Worm (Caenorhabditis elegans) whole organism, young adult: ENCODE measurements around the gene pqn-92.
A peak's percentile ranks its signal among the peaks of the same experiment; 100 is the strongest.

ENCODE experiments used
- B0035.1 ChIP-seq: sonication (generic microtip); optimal IDR thresholded peaks from 2 replicates; lab custom pipeline; 2016; ENCODE audit warnings: missing genetic modification characterization, mild to moderate bottlenecking, missing compliant biosample characterization, missing genotype, missing genetic modification reagents
- B0336.3 ChIP-seq: fragments of 200-800 bp; sonication (Bioruptor generic); IDR thresholded peaks from 2 replicates; pipeline ENCODE4 v1.3.6; 2022; ENCODE audit warnings: missing genetic modification characterization, missing compliant biosample characterization
- F39B2.1 ChIP-seq: fragments of 200-800 bp; sonication (Bioruptor generic); IDR thresholded peaks from 2 replicates; pipeline ENCODE4 v1.3.6; 2022; ENCODE audit warnings: missing genetic modification reagents, missing genetic modification characterization, missing compliant biosample characterization
- Y79H2A.3 ChIP-seq: fragments of 200-800 bp; sonication (Bioruptor generic); conservative IDR thresholded peaks from 2 replicates; pipeline ENCODE4 v1.3.6; 2022; ENCODE audit warnings: missing genetic modification reagents, missing genetic modification characterization, missing compliant biosample characterization
- aptf-2 ChIP-seq: fragments of 200-800 bp; sonication (Bioruptor generic); conservative IDR thresholded peaks from 2 replicates; pipeline ENCODE4 v1.3.6; 2022; ENCODE audit warnings: missing genetic modification reagents, missing genetic modification characterization, missing compliant biosample characterization
- atf-7 ChIP-seq: sonication (generic microtip); optimal IDR thresholded peaks from 2 replicates; lab custom pipeline; 2017; ENCODE audit warnings: mild to moderate bottlenecking, missing genetic modification characterization, missing compliant biosample characterization
- attf-5 ChIP-seq: fragments of 200-800 bp; sonication (Bioruptor generic); optimal IDR thresholded peaks from 2 replicates; lab custom pipeline; 2018; ENCODE audit warnings: mild to moderate bottlenecking, missing genetic modification characterization, missing compliant biosample characterization
- ccch-3 ChIP-seq: fragments of 200-800 bp; sonication (Bioruptor generic); optimal IDR thresholded peaks from 2 replicates; lab custom pipeline; 2018; ENCODE audit warnings: mild to moderate bottlenecking, missing genetic modification characterization, missing compliant biosample characterization
- cebp-1 ChIP-seq, 2 experiments: fragments of 200-800 bp in 1 of 2; sonication (Bioruptor generic) in 1 of 2; sonication (generic microtip) in 1 of 2; IDR thresholded peaks in 1 of 2; optimal IDR thresholded peaks in 1 of 2; 2 replicates each; pipeline versions ENCODE4 v1.3.6 to Lab custom; 2017 to 2022; ENCODE audit warnings: missing compliant biosample characterization in 2 of 2, missing genetic modification characterization in 2 of 2, mild to moderate bottlenecking in 1 of 2, missing genetic modification reagents in 1 of 2, moderate library complexity in 1 of 2
- ceh-40 ChIP-seq: fragments of 200-800 bp; sonication (Bioruptor generic); IDR thresholded peaks from 2 replicates; pipeline ENCODE4 v1.3.6; 2022; ENCODE audit warnings: missing genetic modification characterization, missing compliant biosample characterization
- ceh-79 ChIP-seq: sonication (generic microtip); optimal IDR thresholded peaks from 2 replicates; lab custom pipeline; 2017; ENCODE audit warnings: mild to moderate bottlenecking, missing genetic modification characterization, missing compliant biosample characterization
- dox-1 ChIP-seq: fragments of 200-800 bp; sonication (Bioruptor generic); IDR thresholded peaks from 2 replicates; pipeline ENCODE4 v1.3.6; 2022; ENCODE audit warnings: missing genetic modification reagents, missing genetic modification characterization, missing compliant biosample characterization
- ets-4 ChIP-seq: fragments of 200-800 bp; sonication (Bioruptor generic); optimal IDR thresholded peaks from 2 replicates; lab custom pipeline; 2018; ENCODE audit warnings: mild to moderate bottlenecking, missing genetic modification characterization, missing compliant biosample characterization
- him-1 ChIP-seq: sonication (generic microtip); optimal IDR thresholded peaks from 2 replicates; lab custom pipeline; 2016; ENCODE audit warnings: missing genotype, missing genetic modification reagents, missing genetic modification characterization, missing compliant biosample characterization
- hlh-26 ChIP-seq: fragments of 200-800 bp; sonication (Bioruptor generic); conservative IDR thresholded peaks from 2 replicates; pipeline ENCODE4 v1.3.6; 2022; ENCODE audit warnings: missing genetic modification reagents, missing genetic modification characterization, missing compliant biosample characterization
- hmg-1.2 ChIP-seq: fragments of 200-800 bp; sonication (Bioruptor generic); IDR thresholded peaks from 2 replicates; pipeline ENCODE4 v1.3.6; 2022; ENCODE audit warnings: missing genetic modification reagents, missing genetic modification characterization, missing compliant biosample characterization
- let-607 ChIP-seq, 2 experiments: fragments of 200-800 bp in 1 of 2; sonication (Bioruptor generic) in 1 of 2; sonication (generic microtip) in 1 of 2; optimal IDR thresholded peaks; 2 replicates each; lab custom pipeline; 2016 to 2018; ENCODE audit warnings: mild to moderate bottlenecking in 2 of 2, missing compliant biosample characterization in 2 of 2, missing genetic modification characterization in 2 of 2, moderate library complexity in 2 of 2, missing genotype in 1 of 2
- lin-40 ChIP-seq: sonication (generic microtip); optimal IDR thresholded peaks from 2 replicates; lab custom pipeline; 2016; ENCODE audit warnings: missing genetic modification characterization, mild to moderate bottlenecking, missing compliant biosample characterization, missing genotype, missing genetic modification reagents
- mxl-1 ChIP-seq: sonication (generic microtip); optimal IDR thresholded peaks from 2 replicates; lab custom pipeline; 2016; ENCODE audit warnings: missing genetic modification characterization, missing compliant biosample characterization
- nfya-2 ChIP-seq: fragments of 200-800 bp; sonication (Bioruptor generic); IDR thresholded peaks from 2 replicates; pipeline ENCODE4 v1.3.6; 2022; ENCODE audit warnings: missing genetic modification reagents, missing genetic modification characterization, missing compliant biosample characterization
- nhr-120 ChIP-seq: fragments of 200-800 bp; sonication (Bioruptor generic); IDR thresholded peaks from 2 replicates; pipeline ENCODE4 v1.3.6; 2022; ENCODE audit warnings: missing genetic modification characterization, missing compliant biosample characterization
- nhr-27 ChIP-seq: fragments of 200-800 bp; sonication (Bioruptor generic); optimal IDR thresholded peaks from 2 replicates; lab custom pipeline; 2018; ENCODE audit warnings: mild to moderate bottlenecking, missing genetic modification characterization, moderate library complexity, missing compliant biosample characterization
- nhr-80 ChIP-seq: sonication (generic microtip); optimal IDR thresholded peaks from 2 replicates; lab custom pipeline; 2016; ENCODE audit warnings: missing genetic modification characterization, missing compliant biosample characterization
- nhr-90 ChIP-seq: sonication (generic microtip); optimal IDR thresholded peaks from 2 replicates; lab custom pipeline; 2016; ENCODE audit warnings: missing genotype, mild to moderate bottlenecking, missing genetic modification characterization, missing compliant biosample characterization
- snpc-1.1 ChIP-seq: sonication (generic microtip); optimal IDR thresholded peaks from 2 replicates; lab custom pipeline; 2017; ENCODE audit warnings: missing genetic modification characterization, mild to moderate bottlenecking, missing compliant biosample characterization, antibody characterized with exemption, moderate library complexity, missing genotype, missing genetic modification reagents; ENCODE audit not compliant: insufficient read depth
- snpc-1.3 ChIP-seq: sonication (generic microtip); optimal IDR thresholded peaks from 2 replicates; lab custom pipeline; 2017; ENCODE audit warnings: missing genetic modification characterization, mild to moderate bottlenecking, missing compliant biosample characterization, antibody characterized with exemption, moderate library complexity, missing genotype, missing genetic modification reagents; ENCODE audit not compliant: insufficient read depth
- snpc-4 ChIP-seq, 5 experiments: fragments of 150-350 bp in 1 of 5; sonication (generic microtip) in 4 of 5; optimal IDR thresholded peaks; 2 replicates each; lab custom pipeline; 2014 to 2018; ENCODE audit warnings: missing genetic modification characterization in 5 of 5, missing biosample characterization in 3 of 5, antibody characterized with exemption in 2 of 5, mild to moderate bottlenecking in 2 of 5, missing compliant biosample characterization in 2 of 5, missing genotype in 2 of 5, moderate library complexity in 2 of 5, missing genetic modification reagents in 1 of 5
- tbp1 ChIP-seq: fragments of 200-800 bp; sonication (Bioruptor generic); optimal IDR thresholded peaks from 2 replicates; lab custom pipeline; 2018; ENCODE audit warnings: mild to moderate bottlenecking, missing genetic modification characterization, missing compliant biosample characterization
- unc-130 ChIP-seq: sonication (generic microtip); optimal IDR thresholded peaks from 2 replicates; lab custom pipeline; 2016; ENCODE audit warnings: missing genetic modification reagents, missing genetic modification characterization, missing compliant biosample characterization
- unc-62 ChIP-seq: fragments of 150-350 bp; optimal IDR thresholded peaks from 2 replicates; lab custom pipeline; 2014; ENCODE audit warnings: missing biosample characterization, missing genetic modification reagents, missing genetic modification characterization
- zfh-2 ChIP-seq: fragments of 200-800 bp; sonication (Bioruptor generic); conservative IDR thresholded peaks from 2 replicates; pipeline ENCODE4 v1.3.6; 2022; ENCODE audit warnings: missing genetic modification reagents, missing genetic modification characterization, missing compliant biosample characterization
- zim-3 ChIP-seq: sonication (generic microtip); optimal IDR thresholded peaks from 2 replicates; lab custom pipeline; 2017; ENCODE audit warnings: mild to moderate bottlenecking, missing genetic modification characterization, moderate library complexity, missing compliant biosample characterization
- ztf-22 ChIP-seq: fragments of 200-800 bp; sonication (Bioruptor generic); optimal IDR thresholded peaks from 2 replicates; lab custom pipeline; 2018; ENCODE audit warnings: mild to moderate bottlenecking, missing genetic modification characterization, moderate library complexity, missing compliant biosample characterization
- ztf-3 ChIP-seq: fragments of 200-800 bp; sonication (Bioruptor generic); optimal IDR thresholded peaks from 2 replicates; lab custom pipeline; 2018; ENCODE audit warnings: mild to moderate bottlenecking, missing genetic modification characterization, missing compliant biosample characterization

pqn-92 gene

ce11 chrIII:12317492-12317891 is 9.9 kb downstream of the pqn-92 start (continued):
- peak; percentile 72 for TF ChIP-seq cebp-1 (GFP tag; IDR thresholded peaks at IDR 0.05; lab: Robert Waterston, UW)
- TF ChIP-seq cebp-1 (tag; optimal IDR thresholded peaks at IDR 0.05; lab: Kevin White, UChicago) = peak; percentile 71
- TF ChIP-seq ets-4 (GFP tag; lab: Kevin White, UChicago) = no peak
- no peak for TF ChIP-seq zim-3
- no peak for TF ChIP-seq Y79H2A.3
- no peak for TF ChIP-seq nhr-27 (tag; lab: Kevin White, UChicago)
- no peak for TF ChIP-seq him-1
- no peak for TF ChIP-seq hlh-26 (GFP tag; lab: Robert Waterston, UW)
- TF ChIP-seq snpc-1.3 = no peak
- TF ChIP-seq unc-130 (GFP tag; lab: Kevin White, UChicago) = no peak
- TF ChIP-seq lin-40 (tag; lab: Kevin White, UChicago) = no peak

- TF ChIP-seq cebp-1 (GFP tag; IDR thresholded peaks at IDR 0.05; lab: Robert Waterston, UW) (no peak), cebp-1 (tag; optimal IDR thresholded peaks at IDR 0.05; lab: Kevin White, UChicago) (peak; percentile 8), snpc-1.3 (no peak), nhr-80 (peak; percentile 90), unc-62 (GFP tag; lab: Kevin White, UChicago) (peak; percentile 77), atf-7 (peak; percentile 49), let-607 (tag; optimal IDR thresholded peaks at IDR 0.05; lab: Kevin White, UChicago) (peak in 1 of 2 experiments; percentile 26), ztf-3 (GFP tag; lab: Kevin White, UChicago) (no peak), ceh-40 (no peak), F39B2.1 (no peak), ztf-22 (GFP tag; lab: Kevin White, UChicago) (peak; percentile 80)
These were observed 11.2 kb downstream of the pqn-92 start, which contains the start of gene Y75B8A.28 for ce11 chrIII:12318794-12319193. Gene Y75B8A.28, plus strand, starts transcription at chrIII:12319089.

- TF ChIP-seq ceh-79 = no peak
- TF ChIP-seq lin-40 (tag; lab: Kevin White, UChicago) = peak; percentile 22
- TF ChIP-seq zfh-2 (GFP tag; lab: Robert Waterston, UW) = no peak
- no peak for TF ChIP-seq mxl-1 (tag; lab: Kevin White, UChicago)
- no peak for TF ChIP-seq ccch-3 (GFP tag; lab: Kevin White, UChicago)
- no peak for TF ChIP-seq snpc-4 (GFP tag; optimal IDR thresholded peaks at IDR 0.05; lab: Kevin White, UChicago)
- TF ChIP-seq snpc-4 (tag; optimal IDR thresholded peaks at IDR 0.05; lab: Kevin White, UChicago) = no peak
- peak; percentile 64 for TF ChIP-seq atf-7
- no peak for TF ChIP-seq B0035.1
- TF ChIP-seq cebp-1 (GFP tag; IDR thresholded peaks at IDR 0.05; lab: Robert Waterston, UW) = no peak
- peak; percentile 49 for TF ChIP-seq cebp-1 (tag; optimal IDR thresholded peaks at IDR 0.05; lab: Kevin White, UChicago)
- TF ChIP-seq tbp1 (GFP tag; lab: Kevin White, UChicago) = peak; percentile 36
- peak; percentile 50; the same call in 1 of the 2 replicates for TF ChIP-seq dox-1 (GFP tag; lab: Robert Waterston, UW)
- TF ChIP-seq aptf-2 (GFP tag; lab: Robert Waterston, UW) = no peak
- TF ChIP-seq nfya-2 (GFP tag; lab: Robert Waterston, UW) = no peak
- TF ChIP-seq ets-4 (GFP tag; lab: Kevin White, UChicago) = peak; percentile 41
- peak; percentile 91 for TF ChIP-seq nhr-80
- peak; percentile 43; the same call in 1 of the 2 replicates for TF ChIP-seq hmg-1.2 (GFP tag; lab: Robert Waterston, UW)
- peak; percentile 19 for TF ChIP-seq attf-5 (GFP tag; lab: Kevin White, UChicago)
- TF ChIP-seq nhr-90 = peak; percentile 20
- TF ChIP-seq nhr-120 (GFP tag; lab: Robert Waterston, UW) = no peak
- TF ChIP-seq snpc-1.1 (tag; lab: Kevin White, UChicago) = no peak
- no peak for TF ChIP-seq B0336.3 (GFP tag; lab: Robert Waterston, UW)
- peak; percentile 78 to 86 for TF ChIP-seq let-607 (tag; optimal IDR thresholded peaks at IDR 0.05; lab: Kevin White, UChicago)
- TF ChIP-seq, all 124 proteins: peak for 11
These were observed 17.7 kb downstream of the pqn-92 start for ce11 chrIII:12325284-12325683.
